Fruit fly (Drosophila melanogaster): ENCODE measurements around the gene CG11927.
A peak's percentile ranks its signal among the peaks of the same experiment; 100 is the strongest.

The CG11927 gene

dm6 chr2L:4810697-4811490 is 36.7 kb upstream of the CG11927 start:
- TF ChIP-seq CG15710 (tag; optimal IDR thresholded peaks at IDR 0.05) = peak; percentile 58
- TF ChIP-seq Snoo (tag; optimal IDR thresholded peaks at IDR 0.05) = peak; percentile 67
- no peak for TF ChIP-seq D1 (tag; optimal IDR thresholded peaks at IDR 0.05)
- TF ChIP-seq CG9948 (tag; optimal IDR thresholded peaks at IDR 0.05) = peak; percentile 56
- TF ChIP-seq rn (GFP tag; IDR thresholded peaks at IDR 0.05) = no peak
- no peak for TF ChIP-seq fd96Ca (GFP tag; IDR thresholded peaks at IDR 0.05)
- peak; percentile 81 for TF ChIP-seq CG8159 (tag; optimal IDR thresholded peaks at IDR 0.05)
- TF ChIP-seq CG17806 (tag; optimal IDR thresholded peaks at IDR 0.05) = peak; percentile 10
- TF ChIP-seq gl (tag; optimal IDR thresholded peaks at IDR 0.05) = no peak
- peak; percentile 55 for TF ChIP-seq Pif1A (GFP tag; optimal IDR thresholded peaks at IDR 0.05)
- TF ChIP-seq Ets98B (GFP tag; IDR thresholded peaks at IDR 0.05) = 0 out of 2 replicates have a peak, but pooled peaks have one; percentile 10
- TF ChIP-seq CG4496 (GFP tag; IDR thresholded peaks at IDR 0.05) = 0 out of 3 replicates have a peak, but pooled peaks have one; percentile 14
- peak; percentile 62 for TF ChIP-seq CG8301 (tag; optimal IDR thresholded peaks at IDR 0.05)
- peak; percentile 54 for TF ChIP-seq Pif1B (GFP tag; optimal IDR thresholded peaks at IDR 0.05)
- no peak for TF ChIP-seq CG12605 (GFP tag; IDR thresholded peaks at IDR 0.05)
- no peak for TF ChIP-seq CG32121 (GFP tag; IDR thresholded peaks at IDR 0.05)
- peak; percentile 6 for TF ChIP-seq CG34367 (tag; optimal IDR thresholded peaks at IDR 0.05)
- TF ChIP-seq CG14655 (GFP tag; optimal IDR thresholded peaks at IDR 0.05) = peak; percentile 80
- TF ChIP-seq EcR (GFP tag; optimal IDR thresholded peaks at IDR 0.05) = peak; percentile 61
- no peak for TF ChIP-seq CG10348 (GFP tag; IDR thresholded peaks at IDR 0.05)
- TF ChIP-seq CG13204 (GFP tag; optimal IDR thresholded peaks at IDR 0.05) = peak; percentile 44

- TF ChIP-seq rn (GFP tag; IDR thresholded peaks at IDR 0.05) = no peak
- no peak for TF ChIP-seq CG12605 (GFP tag; IDR thresholded peaks at IDR 0.05)
- no peak for TF ChIP-seq Snoo (tag; optimal IDR thresholded peaks at IDR 0.05)
- TF ChIP-seq CG8159 (tag; optimal IDR thresholded peaks at IDR 0.05) = no peak
- TF ChIP-seq CG10348 (GFP tag; IDR thresholded peaks at IDR 0.05) = no peak
- TF ChIP-seq CG13204 (GFP tag; optimal IDR thresholded peaks at IDR 0.05) = peak; percentile 30
- no peak for TF ChIP-seq Pif1B (GFP tag; optimal IDR thresholded peaks at IDR 0.05)
- TF ChIP-seq CG14655 (GFP tag; optimal IDR thresholded peaks at IDR 0.05) = no peak
- peak; percentile 55; the same call in 1 of the 3 replicates for TF ChIP-seq CG4496 (GFP tag; IDR thresholded peaks at IDR 0.05)
- TF ChIP-seq CG34367 (tag; optimal IDR thresholded peaks at IDR 0.05) = no peak
- no peak for TF ChIP-seq CG15710 (tag; optimal IDR thresholded peaks at IDR 0.05)
- TF ChIP-seq gl (tag; optimal IDR thresholded peaks at IDR 0.05) = peak; percentile 37
- peak; percentile 65 for TF ChIP-seq CG32121 (GFP tag; IDR thresholded peaks at IDR 0.05)
- no peak for TF ChIP-seq CG8301 (tag; optimal IDR thresholded peaks at IDR 0.05)
- TF ChIP-seq fd96Ca (GFP tag; IDR thresholded peaks at IDR 0.05) = peak; percentile 75; the same call in 2 of the 3 replicates
- TF ChIP-seq CG9948 (tag; optimal IDR thresholded peaks at IDR 0.05) = no peak
- TF ChIP-seq D1 (tag; optimal IDR thresholded peaks at IDR 0.05) = peak; percentile 12
- peak; percentile 89 for TF ChIP-seq EcR (GFP tag; optimal IDR thresholded peaks at IDR 0.05)
- peak; percentile 73; the same call in 1 of the 2 replicates for TF ChIP-seq Ets98B (GFP tag; IDR thresholded peaks at IDR 0.05)
- TF ChIP-seq CG17806 (tag; optimal IDR thresholded peaks at IDR 0.05) = no peak
- TF ChIP-seq Pif1A (GFP tag; optimal IDR thresholded peaks at IDR 0.05) = no peak
Measured at dm6 chr2L:4811491-4812058, 36.0 kb upstream of the CG11927 start.

- TF ChIP-seq CG15710 (tag; optimal IDR thresholded peaks at IDR 0.05) = no peak
- no peak for TF ChIP-seq CG14655 (GFP tag; optimal IDR thresholded peaks at IDR 0.05)
- TF ChIP-seq gl (tag; optimal IDR thresholded peaks at IDR 0.05) = no peak
- TF ChIP-seq CG4496 (GFP tag; IDR thresholded peaks at IDR 0.05) = no peak
- no peak for TF ChIP-seq CG12605 (GFP tag; IDR thresholded peaks at IDR 0.05)
- TF ChIP-seq Snoo (tag; optimal IDR thresholded peaks at IDR 0.05) = no peak
- no peak for TF ChIP-seq rn (GFP tag; IDR thresholded peaks at IDR 0.05)
- TF ChIP-seq CG10348 (GFP tag; IDR thresholded peaks at IDR 0.05) = no peak
- TF ChIP-seq CG13204 (GFP tag; optimal IDR thresholded peaks at IDR 0.05) = no peak
- TF ChIP-seq D1 (tag; optimal IDR thresholded peaks at IDR 0.05) = no peak
- TF ChIP-seq CG8159 (tag; optimal IDR thresholded peaks at IDR 0.05) = no peak
- no peak for TF ChIP-seq Pif1A (GFP tag; optimal IDR thresholded peaks at IDR 0.05)
- TF ChIP-seq CG17806 (tag; optimal IDR thresholded peaks at IDR 0.05) = no peak
Measured at dm6 chr2L:4812261-4813022, 35.1 kb upstream of the CG11927 start, which contains the start of gene CG15629. Gene CG15629, plus strand, starts transcription at chr2L:4813009.

- TF ChIP-seq EcR (GFP tag; optimal IDR thresholded peaks at IDR 0.05) = no peak
- 0 out of 3 replicates have a peak, but pooled peaks have one; percentile 9 for TF ChIP-seq fd96Ca (GFP tag; IDR thresholded peaks at IDR 0.05)
Measured at dm6 chr2L:4813023-4813339, 34.6 kb upstream of the CG11927 start.

dm6 chr2L:4818056-4818455 is 29.5 kb upstream of the CG11927 start, which contains the start of gene CG3225:
Gene CG3225, minus strand, starts transcription at chr2L:4818245.
- TF ChIP-seq CG13204 (GFP tag; optimal IDR thresholded peaks at IDR 0.05) = no peak
- no peak for TF ChIP-seq fd96Ca (GFP tag; IDR thresholded peaks at IDR 0.05)
- TF ChIP-seq D1 (tag; optimal IDR thresholded peaks at IDR 0.05) = no peak
- no peak for TF ChIP-seq rn (GFP tag; IDR thresholded peaks at IDR 0.05)
- TF ChIP-seq CG32121 (GFP tag; IDR thresholded peaks at IDR 0.05) = no peak
- no peak for TF ChIP-seq Ets98B (GFP tag; IDR thresholded peaks at IDR 0.05)
- no peak for TF ChIP-seq CG14655 (GFP tag; optimal IDR thresholded peaks at IDR 0.05)
- no peak for TF ChIP-seq CG8301 (tag; optimal IDR thresholded peaks at IDR 0.05)
- TF ChIP-seq Pif1A (GFP tag; optimal IDR thresholded peaks at IDR 0.05) = no peak

Measured in whole organism, pupa.